Worm (Caenorhabditis elegans) whole organism, midembryonic: Measurements from ENCODE around the gene H17B01.5.
"Not testable (repeated sequence)": the region's sequence is repeated elsewhere in the genome, so short reads cannot be mapped to it uniquely, and the experiment has no call there.

Experiments
- T22C8.4 ChIP-seq: fragments of 200-800 bp; sonication (Bioruptor generic); IDR thresholded peaks from 2 replicates; pipeline ENCODE4 v1.3.6; 2022; ENCODE audit warnings: missing genetic modification characterization, missing compliant biosample characterization
- cog-1 ChIP-seq: sonication (generic microtip); optimal IDR thresholded peaks from 2 replicates; lab custom pipeline; 2016; ENCODE audit warnings: missing genetic modification characterization, missing compliant biosample characterization
- flt-1 ChIP-seq: fragments of 200-800 bp; sonication (Bioruptor generic); IDR thresholded peaks from 2 replicates; pipeline ENCODE4 v1.3.6; 2022; ENCODE audit warnings: missing genetic modification characterization, missing compliant biosample characterization
- ref-1 ChIP-seq: fragments of 200-800 bp; sonication (Bioruptor generic); conservative IDR thresholded peaks from 2 replicates; pipeline ENCODE4 v1.3.6; 2022; ENCODE audit warnings: missing genetic modification reagents, missing genetic modification characterization, missing compliant biosample characterization
- ztf-29 ChIP-seq: fragments of 200-800 bp; sonication (Bioruptor generic); IDR thresholded peaks from 2 replicates; pipeline ENCODE4 v1.3.6; 2022; ENCODE audit warnings: missing genetic modification reagents, missing genetic modification characterization, missing compliant biosample characterization

- TF ChIP-seq ztf-29 (GFP tag; lab: Robert Waterston, UW) (0 out of 2 replicates have a peak, but pooled peaks have one; percentile 18), flt-1 (GFP tag; lab: Robert Waterston, UW) (0 out of 2 replicates have a peak, but pooled peaks have one; percentile 52), ref-1 (GFP tag; lab: Robert Waterston, UW) (peak; percentile 68)
- TF ChIP-seq T22C8.4 (GFP tag; lab: Robert Waterston, UW); cog-1: not testable (repeated sequence)
Measured at ce11 chrII:1451975-1452374, 21.4 kb downstream of the H17B01.5 start.
